Worm (Caenorhabditis elegans): Measurements from ENCODE around the gene F13H8.3.

DNA sequence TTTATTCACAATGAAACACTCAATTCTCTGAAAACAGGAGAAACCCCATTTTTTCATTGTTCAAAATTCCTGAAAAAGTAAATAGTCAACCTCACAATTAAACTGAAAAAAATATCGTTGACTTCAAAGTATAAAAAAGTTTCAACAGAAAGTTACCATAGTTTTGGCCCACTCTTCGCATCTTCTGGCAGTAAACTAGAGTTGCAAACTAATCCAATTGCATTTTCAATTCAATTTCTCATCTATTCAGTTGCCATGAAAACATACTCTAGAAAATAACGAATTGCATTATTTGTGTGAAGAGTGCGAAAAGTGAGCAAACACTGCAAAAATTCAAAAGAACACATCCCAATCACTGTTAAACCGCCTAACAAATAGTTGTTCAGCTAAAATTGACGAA, at the start of gene F13H8.3:
- TF ChIP-seq lin-13 (tag; optimal IDR thresholded peaks at IDR 0.05): no peak
- TF ChIP-seq ces-1 (GFP tag; optimal IDR thresholded peaks at IDR 0.05): no peak
- no peak for TF ChIP-seq nhr-12 (tag; optimal IDR thresholded peaks at IDR 0.05)
- no peak for TF ChIP-seq nhr-28 (tag; optimal IDR thresholded peaks at IDR 0.05)
- no peak for TF ChIP-seq elt-1 (tag; optimal IDR thresholded peaks at IDR 0.05; ENCODE audit: borderline replicate concordance, insufficient read depth)

Data from whole organism, mixed stage, embryonic.